Worm (Caenorhabditis elegans): ENCODE results near the gene W05E10.2.

Gene W05E10.2

DNA sequence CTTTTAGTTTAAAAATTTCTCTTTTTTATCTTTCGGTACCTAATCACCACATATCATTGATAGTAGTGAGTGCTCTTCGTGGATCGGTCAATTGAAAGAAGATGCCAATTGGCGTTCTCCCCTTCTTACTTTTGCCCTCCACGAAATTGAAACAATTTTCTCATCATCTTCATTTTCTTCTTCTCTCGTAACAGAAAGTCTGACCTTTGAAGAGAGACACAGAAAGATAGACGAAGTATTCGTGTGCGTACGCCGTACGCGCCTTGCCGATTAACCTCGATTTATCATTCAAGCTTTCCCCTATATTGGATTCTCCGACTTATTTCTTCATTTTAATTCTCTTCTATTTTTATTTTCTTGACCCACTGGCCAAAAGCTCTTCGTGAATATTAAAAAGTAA, 9.5 kb upstream of the W05E10.2 start (continued):
- TF ChIP-seq skn-1 (tag; optimal IDR thresholded peaks at IDR 0.05), result no peak
- TF ChIP-seq ama-1 (optimal IDR thresholded peaks at IDR 0.05), result no peak
- no peak for TF ChIP-seq egl-13 (tag; optimal IDR thresholded peaks at IDR 0.05)
- TF ChIP-seq F16B12.6 (tag; optimal IDR thresholded peaks at IDR 0.05), result no peak
- TF ChIP-seq mdl-1 (tag; optimal IDR thresholded peaks at IDR 0.05), result no peak
- TF ChIP-seq hlh-4 (tag; optimal IDR thresholded peaks at IDR 0.05), result no peak
- TF ChIP-seq ceh-8 (GFP tag; optimal IDR thresholded peaks at IDR 0.05), result no peak
- TF ChIP-seq tlp-1 (tag; optimal IDR thresholded peaks at IDR 0.05), result no peak
- TF ChIP-seq C04F5.9 (tag; optimal IDR thresholded peaks at IDR 0.05), result no peak
- no peak for TF ChIP-seq nhr-19 (GFP tag; conservative IDR thresholded peaks at IDR 0.05)
- no peak for TF ChIP-seq fos-1 (tag; optimal IDR thresholded peaks at IDR 0.05)
- TF ChIP-seq blmp-1 (tag; optimal IDR thresholded peaks at IDR 0.05), result peak; percentile 97
- peak in 1 of 6 experiments; percentile 70 for TF ChIP-seq elt-3 (tag; optimal IDR thresholded peaks at IDR 0.05)
- no peak for TF ChIP-seq zag-1 (tag; optimal IDR thresholded peaks at IDR 0.05)
- no peak for TF ChIP-seq nhr-12 (tag; optimal IDR thresholded peaks at IDR 0.05)
- TF ChIP-seq lir-3 (tag; optimal IDR thresholded peaks at IDR 0.05; ENCODE audit: poor library complexity), result no peak
- no peak for TF ChIP-seq elt-2 (tag; optimal IDR thresholded peaks at IDR 0.05)
- TF ChIP-seq fkh-8 (tag; optimal IDR thresholded peaks at IDR 0.05), result no peak
- TF ChIP-seq unc-86 (tag; optimal IDR thresholded peaks at IDR 0.05), result no peak
- no peak for TF ChIP-seq unc-62 (GFP tag; optimal IDR thresholded peaks at IDR 0.05)
- no peak for TF ChIP-seq Y116A8C.19 (tag; optimal IDR thresholded peaks at IDR 0.05; ENCODE audit: borderline replicate concordance)
- TF ChIP-seq lin-35 (GFP tag; optimal IDR thresholded peaks at IDR 0.05), result no peak
- TF ChIP-seq ztf-11 (tag; optimal IDR thresholded peaks at IDR 0.05), result no peak
- TF ChIP-seq unc-30 (tag; optimal IDR thresholded peaks at IDR 0.05), result no peak
- no peak for TF ChIP-seq unc-98 (GFP tag; IDR thresholded peaks at IDR 0.05)
- TF ChIP-seq nhr-28 (tag; optimal IDR thresholded peaks at IDR 0.05), result no peak
- no peak for TF ChIP-seq mef-2 (tag; optimal IDR thresholded peaks at IDR 0.05)
- peak; percentile 29 for TF ChIP-seq nhr-85 (tag)

- TF ChIP-seq rnt-1 (tag; optimal IDR thresholded peaks at IDR 0.05) (no peak), blmp-1 (tag; optimal IDR thresholded peaks at IDR 0.05) (peak; percentile 97), lin-14 (GFP tag; optimal IDR thresholded peaks at IDR 0.05) (peak; percentile 35), lin-35 (GFP tag; optimal IDR thresholded peaks at IDR 0.05) (peak in 1 of 2 experiments; percentile 13), elt-3 (tag; optimal IDR thresholded peaks at IDR 0.05) (peak in 3 of 6 experiments; percentile 22 to 49 (median 34)), mab-9 (GFP tag; IDR thresholded peaks at IDR 0.05) (no peak), nhr-71 (tag; optimal IDR thresholded peaks at IDR 0.05) (peak; percentile 5), pqm-1 (tag; optimal IDR thresholded peaks at IDR 0.05) (no peak), snu-23 (GFP tag; optimal IDR thresholded peaks at IDR 0.05) (peak; percentile 17), nhr-19 (GFP tag; conservative IDR thresholded peaks at IDR 0.05) (no peak), nhr-85 (tag) (peak; percentile 73), nhr-20 (tag; optimal IDR thresholded peaks at IDR 0.05) (peak; percentile 28), fos-1 (tag; optimal IDR thresholded peaks at IDR 0.05) (no peak), mef-2 (tag; optimal IDR thresholded peaks at IDR 0.05) (no peak)
Observed at ce11 chrV:11680519-11681203, 6.3 kb upstream of the W05E10.2 start.

DNA sequence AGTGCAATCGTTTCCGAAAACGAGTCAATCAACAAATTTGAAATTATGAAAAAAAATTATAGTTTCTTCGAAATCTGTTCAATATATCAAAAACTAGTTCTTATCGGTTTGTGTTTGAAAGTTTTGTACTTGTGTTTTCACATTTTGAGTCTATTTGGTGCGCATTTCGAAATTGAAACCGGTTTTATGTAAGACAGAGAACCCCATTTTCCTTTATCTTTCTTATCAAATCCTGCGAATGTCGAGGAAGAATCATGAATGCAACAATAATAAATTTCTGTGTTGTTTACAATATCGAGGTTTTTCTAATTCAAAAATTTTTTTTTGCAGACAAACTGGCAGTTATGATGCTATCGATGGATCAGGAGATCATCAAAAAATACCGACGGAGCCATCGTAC, 4.1 kb upstream of the W05E10.2 start:
- TF ChIP-seq lin-14 (GFP tag; optimal IDR thresholded peaks at IDR 0.05) (peak; percentile 45), nhr-90 (tag; optimal IDR thresholded peaks at IDR 0.05; ENCODE audit: poor library complexity) (no peak), blmp-1 (tag; optimal IDR thresholded peaks at IDR 0.05) (peak; percentile 58), elt-3 (tag; optimal IDR thresholded peaks at IDR 0.05) (peak in 4 of 6 experiments; percentile 20 to 93 (median 28)), sox-4 (tag; optimal IDR thresholded peaks at IDR 0.05) (no peak), nhr-85 (tag) (peak; percentile 67), dsc-1 (tag; optimal IDR thresholded peaks at IDR 0.05) (no peak), lsy-2 (tag; optimal IDR thresholded peaks at IDR 0.05) (peak in 1 of 2 experiments; percentile 3), ceh-90 (tag; optimal IDR thresholded peaks at IDR 0.05) (no peak), grh-1 (GFP tag; IDR thresholded peaks at IDR 0.05) (peak; percentile 69), efl-1 (optimal IDR thresholded peaks at IDR 0.05) (no peak), efl-1 (GFP tag; optimal IDR thresholded peaks at IDR 0.05 in 1 of 2) (peak in 1 of 2 experiments; percentile 58)
